Worm (Caenorhabditis elegans) whole organism, young adult: ENCODE measurements around the gene fbxc-19.

Experiments
- B0261.1 ChIP-seq: sonication (generic microtip); optimal IDR thresholded peaks from 2 replicates; lab custom pipeline; 2016; ENCODE audit warnings: mild to moderate bottlenecking, missing genetic modification characterization, moderate library complexity, missing compliant biosample characterization
- B0336.3 ChIP-seq: fragments of 200-800 bp; sonication (Bioruptor generic); IDR thresholded peaks from 2 replicates; pipeline ENCODE4 v1.3.6; 2022; ENCODE audit warnings: missing genetic modification characterization, missing compliant biosample characterization
- F22D6.2 ChIP-seq: sonication (generic microtip); optimal IDR thresholded peaks from 2 replicates; lab custom pipeline; 2016; ENCODE audit warnings: mild to moderate bottlenecking, missing genetic modification characterization, missing compliant biosample characterization
- F33H1.4 ChIP-seq: fragments of 200-800 bp; sonication (Bioruptor generic); IDR thresholded peaks from 2 replicates; pipeline ENCODE4 v1.3.6; 2022; ENCODE audit warnings: missing genetic modification reagents, missing genetic modification characterization, missing compliant biosample characterization
- F55B11.4 ChIP-seq: sonication (generic microtip); optimal IDR thresholded peaks from 2 replicates; lab custom pipeline; 2016; ENCODE audit warnings: missing compliant biosample characterization, missing genetic modification characterization, borderline replicate concordance; ENCODE audit not compliant: insufficient read depth
- F57A8.1 ChIP-seq: fragments of 200-800 bp; sonication (Bioruptor generic); optimal IDR thresholded peaks from 2 replicates; lab custom pipeline; 2018; ENCODE audit warnings: mild to moderate bottlenecking, missing genetic modification characterization, moderate library complexity, missing compliant biosample characterization
- T07F8.4 ChIP-seq: sonication (generic microtip); optimal IDR thresholded peaks from 2 replicates; lab custom pipeline; 2016; ENCODE audit warnings: mild to moderate bottlenecking, missing genetic modification characterization, moderate library complexity, missing compliant biosample characterization
- T26A5.8 ChIP-seq: sonication (generic microtip); optimal IDR thresholded peaks from 2 replicates; lab custom pipeline; 2016; ENCODE audit warnings: missing genetic modification characterization, missing compliant biosample characterization
- Y53G8AR.9 ChIP-seq: fragments of 200-800 bp; sonication (Bioruptor generic); conservative IDR thresholded peaks from 2 replicates; pipeline ENCODE4 v1.3.6; 2022; ENCODE audit warnings: missing genetic modification reagents, missing genetic modification characterization, missing compliant biosample characterization
- akir-1 ChIP-seq: fragments of 200-800 bp; sonication (Bioruptor generic); optimal IDR thresholded peaks from 2 replicates; lab custom pipeline; 2018; ENCODE audit warnings: mild to moderate bottlenecking, missing genetic modification characterization, moderate library complexity, missing compliant biosample characterization
- ama-1 ChIP-seq, 3 experiments: fragments of 150-350 bp in 1 of 3; sonication (generic microtip) in 2 of 3; optimal IDR thresholded peaks; 2 replicates each; lab custom pipeline; 2014 to 2018; ENCODE audit warnings: missing biosample characterization in 2 of 3, missing genetic modification characterization in 2 of 3, missing genetic modification reagents in 2 of 3
- attf-5 ChIP-seq: fragments of 200-800 bp; sonication (Bioruptor generic); optimal IDR thresholded peaks from 2 replicates; lab custom pipeline; 2018; ENCODE audit warnings: mild to moderate bottlenecking, missing genetic modification characterization, missing compliant biosample characterization
- attf-6 ChIP-seq: fragments of 200-800 bp; sonication (Bioruptor generic); IDR thresholded peaks from 2 replicates; pipeline ENCODE4 v1.3.6; 2022; ENCODE audit warnings: missing genetic modification reagents, missing genetic modification characterization, missing compliant biosample characterization
- bed-1 ChIP-seq: fragments of 200-800 bp; sonication (Bioruptor generic); IDR thresholded peaks from 2 replicates; pipeline ENCODE4 v1.3.6; 2022; ENCODE audit warnings: missing genetic modification reagents, missing genetic modification characterization, missing compliant biosample characterization
- ceh-100 ChIP-seq: fragments of 200-800 bp; sonication (Bioruptor generic); IDR thresholded peaks from 2 replicates; pipeline ENCODE4 v1.3.6; 2022; ENCODE audit warnings: missing genetic modification reagents, missing genetic modification characterization, missing compliant biosample characterization
- ceh-27 ChIP-seq: fragments of 200-800 bp; sonication (Bioruptor generic); optimal IDR thresholded peaks from 2 replicates; lab custom pipeline; 2018; ENCODE audit warnings: mild to moderate bottlenecking, missing genetic modification characterization, moderate library complexity, missing compliant biosample characterization
- ceh-40 ChIP-seq: fragments of 200-800 bp; sonication (Bioruptor generic); IDR thresholded peaks from 2 replicates; pipeline ENCODE4 v1.3.6; 2022; ENCODE audit warnings: missing genetic modification characterization, missing compliant biosample characterization
- ceh-58 ChIP-seq: fragments of 200-800 bp; sonication (Bioruptor generic); IDR thresholded peaks from 2 replicates; pipeline ENCODE4 v1.3.6; 2022; ENCODE audit warnings: missing genetic modification characterization, missing compliant biosample characterization
- efl-1 ChIP-seq: fragments of 150-350 bp; optimal IDR thresholded peaks from 2 replicates; lab custom pipeline; 2014; ENCODE audit warnings: missing biosample characterization, missing genetic modification reagents, missing genetic modification characterization
- ets-4 ChIP-seq: fragments of 200-800 bp; sonication (Bioruptor generic); optimal IDR thresholded peaks from 2 replicates; lab custom pipeline; 2018; ENCODE audit warnings: mild to moderate bottlenecking, missing genetic modification characterization, missing compliant biosample characterization
- fkh-3 ChIP-seq: sonication (generic microtip); optimal IDR thresholded peaks from 2 replicates; lab custom pipeline; 2016; ENCODE audit warnings: mild to moderate bottlenecking, missing genetic modification characterization, missing compliant biosample characterization
- gei-17 ChIP-seq: fragments of 200-800 bp; sonication (Bioruptor generic); optimal IDR thresholded peaks from 2 replicates; lab custom pipeline; 2018; ENCODE audit warnings: mild to moderate bottlenecking, missing genetic modification characterization, missing compliant biosample characterization
- hlh-12 ChIP-seq: sonication (generic microtip); optimal IDR thresholded peaks from 2 replicates; lab custom pipeline; 2016; ENCODE audit warnings: missing genetic modification characterization, missing compliant biosample characterization
- hlh-26 ChIP-seq: fragments of 200-800 bp; sonication (Bioruptor generic); conservative IDR thresholded peaks from 2 replicates; pipeline ENCODE4 v1.3.6; 2022; ENCODE audit warnings: missing genetic modification reagents, missing genetic modification characterization, missing compliant biosample characterization
- hmg-1.2 ChIP-seq: fragments of 200-800 bp; sonication (Bioruptor generic); IDR thresholded peaks from 2 replicates; pipeline ENCODE4 v1.3.6; 2022; ENCODE audit warnings: missing genetic modification reagents, missing genetic modification characterization, missing compliant biosample characterization
- lin-35 ChIP-seq, 3 experiments: fragments of 150-350 bp in 2 of 3; sonication (generic microtip) in 1 of 3; optimal IDR thresholded peaks; 2 replicates each; lab custom pipeline; 2014 to 2018; ENCODE audit warnings: missing biosample characterization in 3 of 3, missing genetic modification characterization in 3 of 3, missing genetic modification reagents in 3 of 3
- lir-1 ChIP-seq: fragments of 200-800 bp; sonication (Bioruptor generic); conservative IDR thresholded peaks from 2 replicates; pipeline ENCODE4 v1.3.6; 2022; ENCODE audit warnings: missing genetic modification reagents, missing genetic modification characterization, missing compliant biosample characterization
- lsy-27 ChIP-seq: sonication (generic microtip); optimal IDR thresholded peaks from 2 replicates; lab custom pipeline; 2017; ENCODE audit warnings: missing genetic modification characterization, mild to moderate bottlenecking, missing compliant biosample characterization, antibody characterized with exemption, missing genotype, borderline replicate concordance; ENCODE audit not compliant: insufficient read depth
- madf-6 ChIP-seq: fragments of 200-800 bp; sonication (Bioruptor generic); IDR thresholded peaks from 2 replicates; pipeline ENCODE4 v1.3.6; 2022; ENCODE audit warnings: missing genetic modification reagents, missing genetic modification characterization, missing compliant biosample characterization
- mel-28 ChIP-seq: sonication (generic microtip); optimal IDR thresholded peaks from 2 replicates; lab custom pipeline; 2016; ENCODE audit warnings: borderline replicate concordance, mild to moderate bottlenecking, missing genetic modification characterization, missing compliant biosample characterization
- mes-4 ChIP-seq: sonication (generic microtip); optimal IDR thresholded peaks from 2 replicates; lab custom pipeline; 2016; ENCODE audit warnings: missing genotype, missing genetic modification characterization, missing compliant biosample characterization
- mxl-1 ChIP-seq: sonication (generic microtip); optimal IDR thresholded peaks from 2 replicates; lab custom pipeline; 2016; ENCODE audit warnings: missing genetic modification characterization, missing compliant biosample characterization
- nfya-1 ChIP-seq: sonication (generic microtip); optimal IDR thresholded peaks from 2 replicates; lab custom pipeline; 2017; ENCODE audit warnings: antibody characterized with exemption, missing compliant biosample characterization, missing genetic modification characterization, borderline replicate concordance; ENCODE audit not compliant: insufficient read depth
- nhr-179 ChIP-seq: sonication (generic microtip); optimal IDR thresholded peaks from 2 replicates; lab custom pipeline; 2016; ENCODE audit warnings: mild to moderate bottlenecking, missing genetic modification characterization, missing compliant biosample characterization
- nhr-80 ChIP-seq: sonication (generic microtip); optimal IDR thresholded peaks from 2 replicates; lab custom pipeline; 2016; ENCODE audit warnings: missing genetic modification characterization, missing compliant biosample characterization
- pha-4 ChIP-seq: fragments of 150-350 bp; sonication (generic microtip); optimal IDR thresholded peaks from 2 replicates; lab custom pipeline; 2014; ENCODE audit warnings: missing biosample characterization, missing genetic modification reagents, missing genetic modification characterization
- rcor-1 ChIP-seq: fragments of 200-800 bp; sonication (Bioruptor generic); IDR thresholded peaks from 2 replicates; pipeline ENCODE4 v1.3.6; 2022; ENCODE audit warnings: missing genetic modification reagents, missing genetic modification characterization, missing compliant biosample characterization
- rec-8 ChIP-seq, 2 experiments: sonication (generic microtip); optimal IDR thresholded peaks; 2 replicates each; lab custom pipeline; 2016; ENCODE audit warnings: mild to moderate bottlenecking in 2 of 2, missing genetic modification characterization in 2 of 2, missing genetic modification reagents in 2 of 2, missing genotype in 2 of 2, missing biosample characterization in 1 of 2, missing compliant biosample characterization in 1 of 2, moderate library complexity in 1 of 2
- repo-1 ChIP-seq: sonication (generic microtip); optimal IDR thresholded peaks from 2 replicates; lab custom pipeline; 2017; ENCODE audit warnings: mild to moderate bottlenecking, missing genetic modification characterization, missing compliant biosample characterization
- sdz-38 ChIP-seq: sonication (generic microtip); optimal IDR thresholded peaks from 2 replicates; lab custom pipeline; 2016; ENCODE audit warnings: missing genotype, missing genetic modification characterization, missing compliant biosample characterization
- sea-2 ChIP-seq: fragments of 200-800 bp; sonication (Bioruptor generic); IDR thresholded peaks from 2 replicates; pipeline ENCODE4 v1.3.6; 2022; ENCODE audit warnings: missing genetic modification characterization, missing compliant biosample characterization
- snpc-1.3 ChIP-seq: sonication (generic microtip); optimal IDR thresholded peaks from 2 replicates; lab custom pipeline; 2017; ENCODE audit warnings: missing genetic modification characterization, mild to moderate bottlenecking, missing compliant biosample characterization, antibody characterized with exemption, moderate library complexity, missing genotype, missing genetic modification reagents; ENCODE audit not compliant: insufficient read depth
- snpc-3.4 ChIP-seq: sonication (generic microtip); optimal IDR thresholded peaks from 2 replicates; lab custom pipeline; 2017; ENCODE audit warnings: missing genetic modification characterization, mild to moderate bottlenecking, missing compliant biosample characterization, antibody characterized with exemption, moderate library complexity, missing genotype, missing genetic modification reagents
- somi-1 ChIP-seq: fragments of 200-800 bp; sonication (Bioruptor generic); optimal IDR thresholded peaks from 2 replicates; lab custom pipeline; 2018; ENCODE audit warnings: mild to moderate bottlenecking, missing genetic modification characterization, missing compliant biosample characterization
- tbx-9 ChIP-seq: sonication (generic microtip); optimal IDR thresholded peaks from 2 replicates; lab custom pipeline; 2016; ENCODE audit warnings: borderline replicate concordance, missing genetic modification characterization, inconsistent platforms, missing compliant biosample characterization
- unc-130 ChIP-seq: sonication (generic microtip); optimal IDR thresholded peaks from 2 replicates; lab custom pipeline; 2016; ENCODE audit warnings: missing genetic modification reagents, missing genetic modification characterization, missing compliant biosample characterization
- zim-3 ChIP-seq: sonication (generic microtip); optimal IDR thresholded peaks from 2 replicates; lab custom pipeline; 2017; ENCODE audit warnings: mild to moderate bottlenecking, missing genetic modification characterization, moderate library complexity, missing compliant biosample characterization
- ztf-6 ChIP-seq: fragments of 200-800 bp; sonication (Bioruptor generic); IDR thresholded peaks from 2 replicates; pipeline ENCODE4 v1.3.6; 2022; ENCODE audit warnings: missing genetic modification reagents, missing genetic modification characterization, missing compliant biosample characterization

fbxc-19 gene

ce11 chrII:1819944-1820570 is at the start of gene fbxc-19:
Gene fbxc-19, plus strand, starts transcription at chrII:1820479.
- TF ChIP-seq T07F8.4 = no peak
- TF ChIP-seq nhr-80 (tag; lab: Kevin White, UChicago) = peak; percentile 68
- TF ChIP-seq hlh-12 (tag; lab: Kevin White, UChicago) = no peak
- no peak for TF ChIP-seq mxl-1
- TF ChIP-seq repo-1 (tag; lab: Kevin White, UChicago) = no peak
- TF ChIP-seq ceh-100 (GFP tag; lab: Robert Waterston, UW) = no peak
- no peak for TF ChIP-seq fkh-3 (tag; lab: Kevin White, UChicago)
- no peak for TF ChIP-seq F33H1.4
- no peak for TF ChIP-seq efl-1 (GFP tag; lab: Kevin White, UChicago)
- no peak for TF ChIP-seq lir-1 (GFP tag; lab: Robert Waterston, UW)
- no peak for TF ChIP-seq bed-1 (GFP tag; lab: Robert Waterston, UW)
- TF ChIP-seq akir-1 = no peak
- TF ChIP-seq tbx-9 (tag; lab: Kevin White, UChicago) = no peak
- no peak for TF ChIP-seq nhr-179 (tag; lab: Kevin White, UChicago)
- no peak for TF ChIP-seq ets-4 (GFP tag; lab: Kevin White, UChicago)
- TF ChIP-seq rec-8 (tag; optimal IDR thresholded peaks at IDR 0.05; lab: Kevin White, UChicago) = no peak
- TF ChIP-seq mes-4 (tag; lab: Kevin White, UChicago) = no peak
- TF ChIP-seq snpc-1.3 (tag; lab: Kevin White, UChicago) = no peak
- peak; percentile 88 for TF ChIP-seq attf-5 (GFP tag; lab: Kevin White, UChicago)
- no peak for TF ChIP-seq snpc-3.4 (tag; lab: Kevin White, UChicago)
- TF ChIP-seq unc-130 (GFP tag; lab: Kevin White, UChicago) = no peak
- no peak for TF ChIP-seq Y53G8AR.9 (GFP tag; lab: Robert Waterston, UW)
- TF ChIP-seq F55B11.4 (tag; lab: Kevin White, UChicago) = no peak
- TF ChIP-seq nfya-1 = no peak
- no peak for TF ChIP-seq F22D6.2
- peak; percentile 94 for TF ChIP-seq hmg-1.2 (GFP tag; lab: Robert Waterston, UW)
- no peak for TF ChIP-seq lsy-27
- TF ChIP-seq B0261.1 (tag; lab: Kevin White, UChicago) = no peak
- TF ChIP-seq ceh-58 (GFP tag; lab: Robert Waterston, UW) = no peak
- TF ChIP-seq pha-4 (tag; lab: Kevin White, UChicago) = peak; percentile 85
- TF ChIP-seq attf-6 = no peak
- no peak for TF ChIP-seq F57A8.1 (GFP tag; lab: Kevin White, UChicago)
- TF ChIP-seq ztf-6 (GFP tag; lab: Robert Waterston, UW) = no peak
- TF ChIP-seq zim-3 (tag; lab: Kevin White, UChicago) = no peak
- no peak for TF ChIP-seq hlh-26 (GFP tag; lab: Robert Waterston, UW)
- no peak for TF ChIP-seq ceh-40 (GFP tag; lab: Robert Waterston, UW)
- no peak for TF ChIP-seq sea-2
- no peak for TF ChIP-seq ceh-27 (GFP tag; lab: Kevin White, UChicago)
- TF ChIP-seq rcor-1 (GFP tag; lab: Robert Waterston, UW) = no peak
- TF ChIP-seq madf-6 = no peak
- TF ChIP-seq T26A5.8 (tag; lab: Kevin White, UChicago) = no peak
- TF ChIP-seq lin-35 (GFP tag; optimal IDR thresholded peaks at IDR 0.05; lab: Kevin White, UChicago) = no peak
- TF ChIP-seq gei-17 (GFP tag; lab: Kevin White, UChicago) = peak; percentile 14
- TF ChIP-seq somi-1 (GFP tag; lab: Kevin White, UChicago) = no peak
- no peak for TF ChIP-seq ama-1 (optimal IDR thresholded peaks at IDR 0.05; lab: Kevin White, UChicago)
- TF ChIP-seq ama-1 (GFP tag; optimal IDR thresholded peaks at IDR 0.05; lab: Kevin White, UChicago) = no peak
- no peak for TF ChIP-seq mel-28 (tag; lab: Kevin White, UChicago)
- no peak for TF ChIP-seq sdz-38 (tag; lab: Kevin White, UChicago)
- TF ChIP-seq B0336.3 = no peak
